Fruit fly (Drosophila melanogaster) whole organism, embryonic: ENCODE results near the gene CG42728.

ENCODE experiments used
- Atf3 ChIP-seq: fragments of 200-800 bp; sonication (Bioruptor generic); optimal IDR thresholded peaks from 3 replicates; lab custom pipeline; 2016; ENCODE audit warnings: missing biosample characterization, missing genetic modification characterization
- B-H2 ChIP-seq: fragments of 200-800 bp; sonication (Bioruptor generic); optimal IDR thresholded peaks from 2 replicates; lab custom pipeline; 2018; ENCODE audit warnings: missing biosample characterization, mild to moderate bottlenecking, missing genetic modification characterization
- CG10366 ChIP-seq: fragments of 200-800 bp; sonication (Bioruptor generic); IDR thresholded peaks from 2 replicates; pipeline ENCODE4 v1.3.6; 2022; ENCODE audit warnings: missing biosample characterization, missing genetic modification characterization
- CG11696 ChIP-seq: fragments of 200-800 bp; sonication (Bioruptor generic); IDR thresholded peaks from 2 replicates; pipeline ENCODE4 v1.3.6; 2022; ENCODE audit warnings: missing biosample characterization, missing genetic modification characterization
- CG13123 ChIP-seq: fragments of 200-800 bp; sonication (Bioruptor generic); optimal IDR thresholded peaks from 2 replicates; lab custom pipeline; 2016; ENCODE audit warnings: missing biosample characterization, missing genetic modification characterization
- CG13424 ChIP-seq: fragments of 200-800 bp; sonication (Bioruptor generic); optimal IDR thresholded peaks from 2 replicates; lab custom pipeline; 2019; ENCODE audit warnings: missing biosample characterization, mild to moderate bottlenecking, missing genetic modification characterization, moderate library complexity
- CG18262 ChIP-seq: fragments of 200-800 bp; optimal IDR thresholded peaks from 3 replicates; lab custom pipeline; 2019; ENCODE audit warnings: missing biosample characterization, mild to moderate bottlenecking, missing genetic modification characterization, moderate library complexity
- CG2875 ChIP-seq: fragments of 200-800 bp; sonication (Bioruptor generic); optimal IDR thresholded peaks from 2 replicates; lab custom pipeline; 2017; ENCODE audit warnings: missing biosample characterization, mild to moderate bottlenecking, missing genetic modification characterization, missing genetic modification reagents
- CG33557 ChIP-seq: fragments of 200-800 bp; sonication (Bioruptor generic); optimal IDR thresholded peaks from 2 replicates; lab custom pipeline; 2019; ENCODE audit warnings: missing biosample characterization, mild to moderate bottlenecking, missing genetic modification characterization, moderate library complexity
- CG34224 ChIP-seq: fragments of 200-800 bp; sonication (Bioruptor generic); IDR thresholded peaks from 3 replicates; pipeline ENCODE4 v1.3.6; 2022; ENCODE audit warnings: missing biosample characterization, missing genetic modification characterization; ENCODE audit not compliant: partially characterized antibody
- CG34376 ChIP-seq: fragments of 200-800 bp; sonication (Bioruptor generic); optimal IDR thresholded peaks from 2 replicates; lab custom pipeline; 2018; ENCODE audit warnings: missing biosample characterization, mild to moderate bottlenecking, missing genetic modification characterization
- CG34422 ChIP-seq: fragments of 200-800 bp; sonication (Bioruptor generic); IDR thresholded peaks from 3 replicates; pipeline ENCODE4 v1.3.6; 2022; ENCODE audit warnings: missing biosample characterization, missing genetic modification characterization
- CG3838 ChIP-seq: fragments of 200-800 bp; sonication (Bioruptor generic); optimal IDR thresholded peaks from 3 replicates; lab custom pipeline; 2016; ENCODE audit warnings: missing biosample characterization, missing genetic modification characterization
- CG7963 ChIP-seq: fragments of 200-800 bp; sonication (Bioruptor generic); IDR thresholded peaks from 3 replicates; pipeline ENCODE4 v1.3.6; 2022; ENCODE audit warnings: missing biosample characterization, missing genetic modification characterization; ENCODE audit not compliant: partially characterized antibody
- CG9876 ChIP-seq: fragments of 200-800 bp; sonication (Bioruptor generic); optimal IDR thresholded peaks from 2 replicates; lab custom pipeline; 2016; ENCODE audit warnings: missing biosample characterization, missing genetic modification characterization
- D19A ChIP-seq: fragments of 200-800 bp; optimal IDR thresholded peaks from 3 replicates; lab custom pipeline; 2019; ENCODE audit warnings: missing biosample characterization, mild to moderate bottlenecking, missing genetic modification characterization, moderate library complexity
- Fer1 ChIP-seq: fragments of 200-800 bp; sonication (Bioruptor generic); optimal IDR thresholded peaks from 2 replicates; lab custom pipeline; 2017; ENCODE audit warnings: missing biosample characterization, mild to moderate bottlenecking, missing genetic modification characterization
- Gsc ChIP-seq: fragments of 200-800 bp; sonication (Bioruptor generic); IDR thresholded peaks from 2 replicates; pipeline ENCODE4 v1.3.6; 2022; ENCODE audit warnings: missing biosample characterization, missing genetic modification characterization
- H15 ChIP-seq: fragments of 200-800 bp; sonication (Bioruptor generic); IDR thresholded peaks from 3 replicates; pipeline ENCODE4 v1.3.6; 2022; ENCODE audit warnings: missing biosample characterization, missing genetic modification characterization
- Hand ChIP-seq: fragments of 200-800 bp; sonication (Bioruptor generic); optimal IDR thresholded peaks from 2 replicates; lab custom pipeline; 2017; ENCODE audit warnings: mild to moderate bottlenecking, missing biosample characterization, missing genetic modification reagents, missing genetic modification characterization
- Kr ChIP-seq: fragments of 200-800 bp; sonication (Bioruptor generic); optimal IDR thresholded peaks from 2 replicates; lab custom pipeline; 2017; ENCODE audit warnings: missing biosample characterization, mild to moderate bottlenecking, missing genetic modification characterization
- NFAT ChIP-seq: fragments of 200-800 bp; sonication (Bioruptor generic); IDR thresholded peaks from 2 replicates; pipeline ENCODE4 v1.3.6; 2022; ENCODE audit warnings: missing biosample characterization, missing genetic modification characterization
- PHDP ChIP-seq: fragments of 200-800 bp; sonication (Bioruptor generic); optimal IDR thresholded peaks from 3 replicates; lab custom pipeline; 2018; ENCODE audit warnings: missing biosample characterization, mild to moderate bottlenecking, missing genetic modification characterization, moderate library complexity
- Ssrp ChIP-seq: fragments of 200-800 bp; sonication (Bioruptor generic); optimal IDR thresholded peaks from 2 replicates; lab custom pipeline; 2018; ENCODE audit warnings: missing biosample characterization, mild to moderate bottlenecking, missing genetic modification characterization, moderate library complexity
- Taf1 ChIP-seq: fragments of 200-800 bp; sonication (Bioruptor generic); IDR thresholded peaks from 2 replicates; pipeline ENCODE4 v1.3.6; 2022; ENCODE audit warnings: missing biosample characterization, missing genetic modification characterization
- cas ChIP-seq: fragments of 200-800 bp; sonication (Bioruptor generic); IDR thresholded peaks from 2 replicates; pipeline ENCODE4 v1.3.6; 2022; ENCODE audit warnings: missing biosample characterization, missing genetic modification characterization
- fd3F ChIP-seq: fragments of 200-800 bp; sonication (Bioruptor generic); optimal IDR thresholded peaks from 2 replicates; lab custom pipeline; 2018; ENCODE audit warnings: missing biosample characterization, mild to moderate bottlenecking, missing genetic modification characterization, moderate library complexity
- fd64A ChIP-seq: fragments of 200-800 bp; sonication (Bioruptor generic); optimal IDR thresholded peaks from 3 replicates; lab custom pipeline; 2018; ENCODE audit warnings: missing biosample characterization, mild to moderate bottlenecking, missing genetic modification characterization
- fd96Cb ChIP-seq: fragments of 200-800 bp; sonication (Bioruptor generic); optimal IDR thresholded peaks from 2 replicates; lab custom pipeline; 2018; ENCODE audit warnings: missing biosample characterization, mild to moderate bottlenecking, missing genetic modification characterization, moderate library complexity
- gcm ChIP-seq: fragments of 200-800 bp; sonication (Bioruptor generic); optimal IDR thresholded peaks from 2 replicates; lab custom pipeline; 2019; ENCODE audit warnings: missing biosample characterization, mild to moderate bottlenecking, missing genetic modification characterization, moderate library complexity
- klu ChIP-seq: fragments of 200-800 bp; sonication (Bioruptor generic); IDR thresholded peaks from 2 replicates; pipeline ENCODE4 v1.3.6; 2022; ENCODE audit warnings: missing biosample characterization, missing genetic modification characterization
- lmd ChIP-seq: fragments of 200-800 bp; sonication (Bioruptor generic); IDR thresholded peaks from 2 replicates; pipeline ENCODE4 v1.3.6; 2022; ENCODE audit warnings: missing biosample characterization, missing genetic modification characterization
- luna ChIP-seq: fragments of 200-800 bp; sonication (Bioruptor generic); optimal IDR thresholded peaks from 2 replicates; lab custom pipeline; 2016; ENCODE audit warnings: missing biosample characterization, missing genetic modification characterization
- mld ChIP-seq: fragments of 200-800 bp; sonication (Bioruptor generic); IDR thresholded peaks from 3 replicates; pipeline ENCODE4 v1.3.6; 2022; ENCODE audit warnings: missing biosample characterization, missing genetic modification characterization; ENCODE audit not compliant: partially characterized antibody
- odd ChIP-seq: fragments of 200-800 bp; sonication (Bioruptor generic); optimal IDR thresholded peaks from 2 replicates; lab custom pipeline; 2017; ENCODE audit warnings: missing biosample characterization, mild to moderate bottlenecking, missing genetic modification characterization
- org-1 ChIP-seq: fragments of 200-800 bp; sonication (Bioruptor generic); optimal IDR thresholded peaks from 2 replicates; lab custom pipeline; 2017; ENCODE audit warnings: missing biosample characterization, missing genetic modification characterization
- p53 ChIP-seq: fragments of 200-800 bp; sonication (Bioruptor generic); optimal IDR thresholded peaks from 2 replicates; lab custom pipeline; 2016; ENCODE audit warnings: missing biosample characterization, missing genetic modification characterization
- pan ChIP-seq, 4 experiments: fragments of >200 bp in 3 of 4; fragments of 200-800 bp in 1 of 4; sonication (Bioruptor generic) in 1 of 4; optimal IDR thresholded peaks in 3 of 4; IDR thresholded peaks in 1 of 4; 2 replicates each; pipeline versions ENCODE4 v1.3.6 to Lab custom; 2017 to 2022; ENCODE audit warnings: missing biosample characterization in 2 of 4, missing genetic modification characterization in 2 of 4, mixed read lengths in 1 of 4
- pb ChIP-seq: fragments of 200-800 bp; sonication (Bioruptor generic); optimal IDR thresholded peaks from 3 replicates; lab custom pipeline; 2016; ENCODE audit warnings: missing biosample characterization, missing genetic modification characterization
- pfk ChIP-seq: fragments of 200-800 bp; sonication (Bioruptor generic); optimal IDR thresholded peaks from 2 replicates; lab custom pipeline; 2018; ENCODE audit warnings: missing biosample characterization, mild to moderate bottlenecking, missing genetic modification characterization, moderate library complexity
- prd ChIP-seq, 3 experiments: fragments of >200 bp in 2 of 3; fragments of 200-800 bp in 1 of 3; sonication (Bioruptor generic) in 1 of 3; optimal IDR thresholded peaks in 2 of 3; IDR thresholded peaks in 1 of 3; 2 replicates in 2 of 3; 3 replicates in 1 of 3; pipeline versions ENCODE4 v1.3.6 to Lab custom; 2017 to 2022; ENCODE audit warnings: missing biosample characterization in 1 of 3, missing genetic modification characterization in 1 of 3
- shn ChIP-seq: fragments of 200-800 bp; sonication (Bioruptor generic); optimal IDR thresholded peaks from 3 replicates; lab custom pipeline; 2016; ENCODE audit warnings: missing biosample characterization, missing genetic modification characterization
- slou ChIP-seq: fragments of 200-800 bp; sonication (Bioruptor generic); optimal IDR thresholded peaks from 3 replicates; lab custom pipeline; 2016; ENCODE audit warnings: missing biosample characterization, missing genetic modification characterization
- vnd ChIP-seq: fragments of 200-800 bp; sonication (Bioruptor generic); IDR thresholded peaks from 3 replicates; pipeline ENCODE4 v1.3.6; 2022; ENCODE audit warnings: missing biosample characterization, missing genetic modification characterization; ENCODE audit not compliant: partially characterized antibody
- vvl ChIP-seq: fragments of 200-800 bp; sonication (Bioruptor generic); IDR thresholded peaks from 2 replicates; pipeline ENCODE4 v1.3.6; 2022; ENCODE audit warnings: missing biosample characterization, missing genetic modification characterization
- wdn ChIP-seq: fragments of 200-800 bp; sonication (Bioruptor generic); IDR thresholded peaks from 2 replicates; pipeline ENCODE4 v1.3.6; 2022; ENCODE audit warnings: missing biosample characterization, missing genetic modification characterization
- wor ChIP-seq: fragments of 200-800 bp; sonication (Bioruptor generic); IDR thresholded peaks from 2 replicates; pipeline ENCODE4 v1.3.6; 2022; ENCODE audit warnings: missing biosample characterization, missing genetic modification characterization
- zen2 ChIP-seq: fragments of 200-800 bp; sonication (Bioruptor generic); IDR thresholded peaks from 3 replicates; pipeline ENCODE4 v1.3.6; 2022; ENCODE audit warnings: missing biosample characterization, missing genetic modification characterization; ENCODE audit not compliant: partially characterized antibody

The CG42728 gene

dm6 chr3L:15532368-15533030 is 4.5 kb upstream of the CG42728 start (continued):
- no peak for TF ChIP-seq slou (GFP tag; lab: Kevin White, UChicago)
- peak; percentile 73 for TF ChIP-seq vvl
- TF ChIP-seq CG33557 (GFP tag; lab: Kevin White, UChicago), result no peak
- TF ChIP-seq Hand (GFP tag; lab: Kevin White, UChicago), result no peak
- TF ChIP-seq mld (GFP tag; lab: Robert Waterston, UW), result no peak
- TF ChIP-seq CG34376 (GFP tag; lab: Kevin White, UChicago), result no peak
- no peak for TF ChIP-seq PHDP (tag; lab: Kevin White, UChicago)
- TF ChIP-seq zen2, result no peak
- TF ChIP-seq Kr (GFP tag; lab: Kevin White, UChicago), result no peak
- peak; percentile 32; the same call in 1 of the 2 replicates for TF ChIP-seq wor (GFP tag; lab: Robert Waterston, UW)
- TF ChIP-seq pb, result no peak
- no peak for TF ChIP-seq D19A (tag; lab: Kevin White, UChicago)
- no peak for TF ChIP-seq CG3838 (GFP tag; lab: Kevin White, UChicago)
- TF ChIP-seq klu (GFP tag; lab: Robert Waterston, UW), result peak; percentile 27; the same call in 1 of the 2 replicates
- peak; percentile 58 for TF ChIP-seq lmd (GFP tag; lab: Robert Waterston, UW)
- no peak for TF ChIP-seq cas (GFP tag; lab: Robert Waterston, UW)
- TF ChIP-seq org-1 (GFP tag; lab: Kevin White, UChicago), result no peak
- TF ChIP-seq B-H2, result no peak
- TF ChIP-seq wdn (GFP tag; lab: Robert Waterston, UW), result 0 out of 2 replicates have a peak, but pooled peaks have one; percentile 5
- no peak for TF ChIP-seq Gsc (GFP tag; lab: Robert Waterston, UW)
- TF ChIP-seq Taf1 (GFP tag; lab: Robert Waterston, UW), result no peak
- TF ChIP-seq CG18262 (tag; lab: Kevin White, UChicago), result peak; percentile 79
- TF ChIP-seq CG11696 (GFP tag; lab: Robert Waterston, UW), result no peak
- no peak for TF ChIP-seq vnd
- no peak for TF ChIP-seq pan (optimal IDR thresholded peaks at IDR 0.05; lab: Kevin White, UChicago)
- TF ChIP-seq pan (GFP tag; optimal IDR thresholded peaks at IDR 0.05 in 1 of 2, IDR thresholded peaks at IDR 0.05 in 1 of 2), result peak in 1 of 2 experiments; percentile 72
- peak; percentile 16; the same call in 1 of the 3 replicates for TF ChIP-seq CG34422 (GFP tag; lab: Robert Waterston, UW)
- no peak for TF ChIP-seq Ssrp (tag; lab: Kevin White, UChicago)
- no peak for TF ChIP-seq fd64A (GFP tag; lab: Kevin White, UChicago)
- TF ChIP-seq CG7963 (GFP tag; lab: Robert Waterston, UW), result no peak
- TF ChIP-seq odd (GFP tag; lab: Kevin White, UChicago), result no peak
- no peak for TF ChIP-seq H15 (GFP tag; lab: Robert Waterston, UW)
- no peak for TF ChIP-seq pfk
- no peak for TF ChIP-seq Atf3 (GFP tag; lab: Kevin White, UChicago)
- TF ChIP-seq shn (GFP tag; lab: Kevin White, UChicago), result no peak
- TF ChIP-seq Fer1 (GFP tag; lab: Kevin White, UChicago), result no peak
- TF ChIP-seq fd96Cb, result peak; percentile 66
- TF ChIP-seq CG34224 (GFP tag; lab: Robert Waterston, UW), result no peak
- TF ChIP-seq p53 (GFP tag; lab: Kevin White, UChicago), result no peak
- TF ChIP-seq CG9876 (GFP tag; lab: Kevin White, UChicago), result peak; percentile 22
- TF ChIP-seq NFAT (GFP tag; lab: Robert Waterston, UW), result no peak
- no peak for TF ChIP-seq prd (optimal IDR thresholded peaks at IDR 0.05; lab: Kevin White, UChicago)
- TF ChIP-seq prd (GFP tag; IDR thresholded peaks at IDR 0.05; lab: Robert Waterston, UW), result peak; percentile 70
- no peak for TF ChIP-seq CG13123
- peak; percentile 35; the same call in 1 of the 2 replicates for TF ChIP-seq CG10366
- no peak for TF ChIP-seq luna
- no peak for TF ChIP-seq CG13424 (tag; lab: Kevin White, UChicago)
- TF ChIP-seq CG2875 (GFP tag; lab: Kevin White, UChicago), result no peak
- TF ChIP-seq gcm (GFP tag; lab: Kevin White, UChicago), result peak; percentile 79
- no peak for TF ChIP-seq fd3F (GFP tag; lab: Kevin White, UChicago)
